Worm (Caenorhabditis elegans) whole organism, young adult: ENCODE data around the gene paqr-1.
A peak's percentile ranks its signal among the peaks of the same experiment; 100 is the strongest.
"Not testable (repeated sequence)": the region's sequence is repeated elsewhere in the genome, so short reads cannot be mapped to it uniquely, and the experiment has no call there.

ENCODE experiments used
- B0035.1 ChIP-seq: sonication (generic microtip); optimal IDR thresholded peaks from 2 replicates; lab custom pipeline; 2016; ENCODE audit warnings: missing genetic modification characterization, mild to moderate bottlenecking, missing compliant biosample characterization, missing genotype, missing genetic modification reagents
- C06A6.2 ChIP-seq: fragments of 200-800 bp; sonication (Bioruptor generic); conservative IDR thresholded peaks from 2 replicates; pipeline ENCODE4 v1.3.6; 2022; ENCODE audit warnings: missing genetic modification characterization, missing compliant biosample characterization
- C17E4.6 ChIP-seq: fragments of 200-800 bp; sonication (Bioruptor generic); IDR thresholded peaks from 2 replicates; pipeline ENCODE4 v1.3.6; 2022; ENCODE audit warnings: missing genetic modification reagents, missing genetic modification characterization, missing compliant biosample characterization
- F23B12.7 ChIP-seq: sonication (generic microtip); optimal IDR thresholded peaks from 2 replicates; lab custom pipeline; 2017; ENCODE audit warnings: missing genetic modification characterization, mild to moderate bottlenecking, missing compliant biosample characterization, antibody characterized with exemption, moderate library complexity; ENCODE audit not compliant: insufficient read depth
- Y53G8AR.9 ChIP-seq: fragments of 200-800 bp; sonication (Bioruptor generic); conservative IDR thresholded peaks from 2 replicates; pipeline ENCODE4 v1.3.6; 2022; ENCODE audit warnings: missing genetic modification reagents, missing genetic modification characterization, missing compliant biosample characterization
- ama-1 ChIP-seq, 3 experiments: fragments of 150-350 bp in 1 of 3; sonication (generic microtip) in 2 of 3; optimal IDR thresholded peaks; 2 replicates each; lab custom pipeline; 2014 to 2018; ENCODE audit warnings: missing biosample characterization in 2 of 3, missing genetic modification characterization in 2 of 3, missing genetic modification reagents in 2 of 3
- aptf-2 ChIP-seq: fragments of 200-800 bp; sonication (Bioruptor generic); conservative IDR thresholded peaks from 2 replicates; pipeline ENCODE4 v1.3.6; 2022; ENCODE audit warnings: missing genetic modification reagents, missing genetic modification characterization, missing compliant biosample characterization
- athp-1 ChIP-seq: sonication (generic microtip); optimal IDR thresholded peaks from 2 replicates; lab custom pipeline; 2017; ENCODE audit warnings: mild to moderate bottlenecking, missing genetic modification characterization, missing compliant biosample characterization
- attf-5 ChIP-seq: fragments of 200-800 bp; sonication (Bioruptor generic); optimal IDR thresholded peaks from 2 replicates; lab custom pipeline; 2018; ENCODE audit warnings: mild to moderate bottlenecking, missing genetic modification characterization, missing compliant biosample characterization
- ccch-3 ChIP-seq: fragments of 200-800 bp; sonication (Bioruptor generic); optimal IDR thresholded peaks from 2 replicates; lab custom pipeline; 2018; ENCODE audit warnings: mild to moderate bottlenecking, missing genetic modification characterization, missing compliant biosample characterization
- cebp-1 ChIP-seq, 2 experiments: fragments of 200-800 bp in 1 of 2; sonication (Bioruptor generic) in 1 of 2; sonication (generic microtip) in 1 of 2; IDR thresholded peaks in 1 of 2; optimal IDR thresholded peaks in 1 of 2; 2 replicates each; pipeline versions ENCODE4 v1.3.6 to Lab custom; 2017 to 2022; ENCODE audit warnings: missing compliant biosample characterization in 2 of 2, missing genetic modification characterization in 2 of 2, mild to moderate bottlenecking in 1 of 2, missing genetic modification reagents in 1 of 2, moderate library complexity in 1 of 2
- chd-7 ChIP-seq: sonication (generic microtip); optimal IDR thresholded peaks from 2 replicates; lab custom pipeline; 2016; ENCODE audit warnings: mild to moderate bottlenecking, missing genetic modification characterization, moderate library complexity, missing compliant biosample characterization
- die-1 ChIP-seq: sonication (generic microtip); optimal IDR thresholded peaks from 2 replicates; lab custom pipeline; 2016; ENCODE audit warnings: missing genotype, mild to moderate bottlenecking, missing genetic modification characterization, missing compliant biosample characterization
- dpff-1 ChIP-seq: sonication (generic microtip); optimal IDR thresholded peaks from 2 replicates; lab custom pipeline; 2017; ENCODE audit warnings: mild to moderate bottlenecking, missing genetic modification characterization, missing compliant biosample characterization
- egl-18 ChIP-seq: fragments of 200-800 bp; sonication (Bioruptor generic); IDR thresholded peaks from 2 replicates; pipeline ENCODE4 v1.3.6; 2022; ENCODE audit warnings: missing genetic modification reagents, missing genetic modification characterization, missing compliant biosample characterization
- egrh-3 ChIP-seq: fragments of 200-800 bp; sonication (Bioruptor generic); IDR thresholded peaks from 2 replicates; pipeline ENCODE4 v1.3.6; 2022; ENCODE audit warnings: missing genetic modification reagents, missing genetic modification characterization, missing compliant biosample characterization
- ekl-4 ChIP-seq: fragments of 200-800 bp; sonication (Bioruptor generic); IDR thresholded peaks from 2 replicates; pipeline ENCODE4 v1.3.6; 2022; ENCODE audit warnings: missing genetic modification reagents, missing genetic modification characterization, missing compliant biosample characterization
- hmg-1.2 ChIP-seq: fragments of 200-800 bp; sonication (Bioruptor generic); IDR thresholded peaks from 2 replicates; pipeline ENCODE4 v1.3.6; 2022; ENCODE audit warnings: missing genetic modification reagents, missing genetic modification characterization, missing compliant biosample characterization
- hsf-1 ChIP-seq: fragments of 200-800 bp; sonication (Bioruptor generic); IDR thresholded peaks from 2 replicates; pipeline ENCODE4 v1.3.6; 2022; ENCODE audit warnings: missing genetic modification reagents, missing genetic modification characterization, missing compliant biosample characterization
- let-526 ChIP-seq: fragments of 200-800 bp; sonication (Bioruptor generic); IDR thresholded peaks from 2 replicates; pipeline ENCODE4 v1.3.6; 2022; ENCODE audit warnings: missing genetic modification reagents, missing genetic modification characterization, missing compliant biosample characterization
- lin-26 ChIP-seq: fragments of 200-800 bp; sonication (Bioruptor generic); IDR thresholded peaks from 2 replicates; pipeline ENCODE4 v1.3.6; 2022; ENCODE audit warnings: missing genetic modification reagents, missing genetic modification characterization, missing compliant biosample characterization
- lin-54 ChIP-seq: fragments of 200-800 bp; sonication (Bioruptor generic); optimal IDR thresholded peaks from 2 replicates; lab custom pipeline; 2018; ENCODE audit warnings: mild to moderate bottlenecking, missing genetic modification characterization, missing compliant biosample characterization
- madf-10 ChIP-seq: sonication (generic microtip); optimal IDR thresholded peaks from 2 replicates; lab custom pipeline; 2016; ENCODE audit warnings: mild to moderate bottlenecking, missing genetic modification characterization, missing compliant biosample characterization
- madf-6 ChIP-seq: fragments of 200-800 bp; sonication (Bioruptor generic); IDR thresholded peaks from 2 replicates; pipeline ENCODE4 v1.3.6; 2022; ENCODE audit warnings: missing genetic modification reagents, missing genetic modification characterization, missing compliant biosample characterization
- mes-4 ChIP-seq: sonication (generic microtip); optimal IDR thresholded peaks from 2 replicates; lab custom pipeline; 2016; ENCODE audit warnings: missing genotype, missing genetic modification characterization, missing compliant biosample characterization
- mxl-1 ChIP-seq: sonication (generic microtip); optimal IDR thresholded peaks from 2 replicates; lab custom pipeline; 2016; ENCODE audit warnings: missing genetic modification characterization, missing compliant biosample characterization
- nhr-80 ChIP-seq: sonication (generic microtip); optimal IDR thresholded peaks from 2 replicates; lab custom pipeline; 2016; ENCODE audit warnings: missing genetic modification characterization, missing compliant biosample characterization
- sdz-38 ChIP-seq: sonication (generic microtip); optimal IDR thresholded peaks from 2 replicates; lab custom pipeline; 2016; ENCODE audit warnings: missing genotype, missing genetic modification characterization, missing compliant biosample characterization
- sptf-2 ChIP-seq: fragments of 200-800 bp; sonication (Bioruptor generic); optimal IDR thresholded peaks from 2 replicates; lab custom pipeline; 2018; ENCODE audit warnings: mild to moderate bottlenecking, missing genetic modification characterization, missing compliant biosample characterization
- tbp1 ChIP-seq: fragments of 200-800 bp; sonication (Bioruptor generic); optimal IDR thresholded peaks from 2 replicates; lab custom pipeline; 2018; ENCODE audit warnings: mild to moderate bottlenecking, missing genetic modification characterization, missing compliant biosample characterization
- zim-3 ChIP-seq: sonication (generic microtip); optimal IDR thresholded peaks from 2 replicates; lab custom pipeline; 2017; ENCODE audit warnings: mild to moderate bottlenecking, missing genetic modification characterization, moderate library complexity, missing compliant biosample characterization
- ztf-25 ChIP-seq: fragments of 200-800 bp; sonication (Bioruptor generic); IDR thresholded peaks from 2 replicates; pipeline ENCODE4 v1.3.6; 2022; ENCODE audit warnings: missing genetic modification reagents, missing genetic modification characterization, missing compliant biosample characterization
- ztf-28 ChIP-seq: fragments of 200-800 bp; sonication (Bioruptor generic); IDR thresholded peaks from 2 replicates; pipeline ENCODE4 v1.3.6; 2022; ENCODE audit warnings: missing genetic modification reagents, missing genetic modification characterization, missing compliant biosample characterization

paqr-1 gene

DNA sequence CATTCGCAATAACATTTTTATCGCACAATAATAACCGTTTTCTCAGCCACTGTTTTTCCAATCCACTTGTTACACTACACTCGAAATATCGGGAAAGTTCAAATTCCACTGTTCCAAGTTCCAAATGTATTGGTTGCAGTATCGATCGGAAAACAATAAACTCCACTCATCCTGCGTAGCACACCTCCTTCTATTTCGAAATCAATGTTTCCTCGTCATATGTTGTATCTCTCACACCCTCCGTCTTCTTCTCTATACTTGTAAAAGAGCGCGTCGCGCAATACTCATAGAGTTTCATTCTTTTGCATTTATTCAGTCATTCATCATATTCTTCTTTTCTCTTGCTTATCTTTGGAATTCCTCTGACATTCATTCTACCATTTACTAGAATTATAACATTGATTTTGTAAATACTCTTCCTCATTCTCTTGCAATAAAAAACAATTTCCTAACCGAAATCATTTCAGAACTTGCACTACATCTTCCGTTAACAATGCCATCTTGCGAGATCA, 46.0 kb upstream of the paqr-1 start, which contains the start of gene sup-36:
Gene sup-36, plus strand, starts transcription at position 462 of the 512 bp plus-strand sequence.
- TF ChIP-seq mxl-1 (tag; lab: Kevin White, UChicago): no peak
- TF ChIP-seq mes-4 (tag; lab: Kevin White, UChicago): no peak
- TF ChIP-seq nhr-80 (tag; lab: Kevin White, UChicago): peak; percentile 31
- TF ChIP-seq attf-5: peak; percentile 46
- no peak for TF ChIP-seq hsf-1 (GFP tag; lab: Robert Waterston, UW)
- TF ChIP-seq lin-26 (GFP tag; lab: Robert Waterston, UW): no peak
- no peak for TF ChIP-seq chd-7 (tag; lab: Kevin White, UChicago)
- no peak for TF ChIP-seq let-526 (GFP tag; lab: Robert Waterston, UW)
- no peak for TF ChIP-seq lin-54 (GFP tag; lab: Kevin White, UChicago)
- TF ChIP-seq tbp1 (GFP tag; lab: Kevin White, UChicago): no peak
- TF ChIP-seq die-1: no peak
- TF ChIP-seq athp-1 (tag; lab: Kevin White, UChicago): no peak
- TF ChIP-seq ama-1 (optimal IDR thresholded peaks at IDR 0.05; lab: Kevin White, UChicago): no peak
- TF ChIP-seq ama-1 (GFP tag; optimal IDR thresholded peaks at IDR 0.05; lab: Kevin White, UChicago): no peak
- TF ChIP-seq C17E4.6 (GFP tag; lab: Robert Waterston, UW): no peak
- TF ChIP-seq dpff-1 (tag; lab: Kevin White, UChicago): no peak
- no peak for TF ChIP-seq ztf-25 (GFP tag; lab: Robert Waterston, UW)
- no peak for TF ChIP-seq sptf-2 (GFP tag; lab: Kevin White, UChicago)
- no peak for TF ChIP-seq Y53G8AR.9 (GFP tag; lab: Robert Waterston, UW)
- TF ChIP-seq ztf-28 (GFP tag; lab: Robert Waterston, UW): no peak
- no peak for TF ChIP-seq sdz-38 (tag; lab: Kevin White, UChicago)
- TF ChIP-seq madf-10: no peak
- peak; percentile 84 for TF ChIP-seq cebp-1 (GFP tag; IDR thresholded peaks at IDR 0.05; lab: Robert Waterston, UW)
- peak; percentile 90 for TF ChIP-seq cebp-1 (tag; optimal IDR thresholded peaks at IDR 0.05; lab: Kevin White, UChicago)
- no peak for TF ChIP-seq zim-3 (tag; lab: Kevin White, UChicago)

- no peak for TF ChIP-seq C06A6.2 (GFP tag; lab: Robert Waterston, UW)
- no peak for TF ChIP-seq F23B12.7 (tag; lab: Kevin White, UChicago)
- TF ChIP-seq ekl-4 (GFP tag; lab: Robert Waterston, UW): no peak
- TF ChIP-seq egl-18: no peak
- TF ChIP-seq ccch-3: no peak
- TF ChIP-seq hmg-1.2 (GFP tag; lab: Robert Waterston, UW): no peak
- no peak for TF ChIP-seq aptf-2 (GFP tag; lab: Robert Waterston, UW)
Measured at ce11 chrIV:6599447-6599846, 44.2 kb upstream of the paqr-1 start, which contains the start of gene F38A5.8. Gene F38A5.8 (plus strand): TSS chrIV:6599747.

DNA sequence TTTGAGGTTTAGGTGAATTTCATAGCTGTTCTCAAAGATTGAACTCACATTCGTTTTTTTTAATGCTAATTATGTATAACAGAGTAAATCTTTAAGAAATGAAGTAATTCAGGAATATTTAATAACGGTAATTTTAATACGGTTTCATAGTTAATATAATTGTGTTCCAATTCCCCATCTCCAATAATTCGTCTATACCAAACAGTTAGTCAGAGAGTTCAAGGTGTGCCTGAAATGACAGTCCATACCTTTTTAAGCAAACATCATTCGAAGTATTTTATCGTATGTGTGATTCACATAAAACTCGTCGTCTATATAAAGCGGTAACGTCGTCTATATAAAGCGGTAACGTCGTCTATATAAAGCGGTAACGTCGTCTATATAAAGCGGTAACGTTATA, 43.5 kb upstream of the paqr-1 start, which contains the start of gene nspb-5:
Gene nspb-5, plus strand, starts transcription at position 301 of the 400 bp plus-strand sequence.
- not testable (repeated sequence) for TF ChIP-seq ztf-28 (GFP tag; lab: Robert Waterston, UW); egrh-3 (GFP tag; lab: Robert Waterston, UW); zim-3 (tag; lab: Kevin White, UChicago)

DNA sequence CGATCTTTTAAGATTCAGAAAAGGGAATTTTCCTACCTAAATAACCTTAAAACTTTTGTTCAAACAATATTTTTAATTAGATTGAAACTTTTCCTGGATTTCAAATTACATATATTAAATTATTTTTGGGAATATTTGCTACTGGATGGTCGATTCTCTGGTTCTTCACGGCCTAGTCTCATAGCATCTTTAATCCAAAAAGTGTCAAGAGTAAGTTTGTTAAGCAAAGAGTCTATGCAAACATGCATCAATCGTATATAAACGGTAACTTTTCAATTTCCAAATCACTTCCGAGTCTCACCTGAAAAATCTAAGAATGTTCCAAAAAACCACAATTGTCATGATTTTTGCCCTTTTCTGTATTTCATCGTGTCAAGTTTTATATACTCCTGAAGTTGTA, 42.7 kb upstream of the paqr-1 start, which contains the start of gene nspb-4:
Gene nspb-4, plus strand, starts transcription at position 301 of the 400 bp plus-strand sequence.
- TF ChIP-seq B0035.1 (tag; lab: Kevin White, UChicago); nhr-80 (tag; lab: Kevin White, UChicago); madf-6 (GFP tag; lab: Robert Waterston, UW): not testable (repeated sequence)
